Worm (Caenorhabditis elegans): ENCODE data around the gene C14A6.6.

The C14A6.6 gene

DNA sequence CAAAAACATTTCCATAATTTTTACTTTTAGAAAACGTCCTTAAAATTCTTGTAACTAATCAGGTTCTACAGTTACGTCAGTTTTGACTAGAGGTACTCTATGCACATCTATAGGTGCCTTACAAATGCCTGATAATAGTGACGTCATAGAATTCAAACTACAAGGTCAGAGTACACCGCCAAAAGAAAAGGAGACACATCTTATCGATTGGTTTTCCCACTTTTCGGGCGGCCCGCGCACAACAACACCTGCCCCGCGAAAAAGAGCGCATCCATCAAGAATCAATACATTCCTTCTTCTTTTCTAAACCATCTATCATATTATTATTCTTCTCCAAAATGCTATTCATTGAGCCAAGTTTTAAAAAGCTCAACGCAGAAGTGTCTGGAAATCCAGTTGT lies 12.6 kb upstream of the C14A6.6 start, which contains the start of gene C31G12.1:
TSS of gene C31G12.1 (plus strand) at position 301 of the 400 bp plus-strand sequence.
- TF ChIP-seq ceh-34 (tag; optimal IDR thresholded peaks at IDR 0.05) (no peak), mec-3 (tag; optimal IDR thresholded peaks at IDR 0.05; ENCODE audit: borderline replicate concordance) (no peak), hlh-15 (tag; optimal IDR thresholded peaks at IDR 0.05) (no peak), ceh-22 (tag; optimal IDR thresholded peaks at IDR 0.05) (no peak), eyg-1 (tag; optimal IDR thresholded peaks at IDR 0.05) (no peak), nhr-232 (tag; optimal IDR thresholded peaks at IDR 0.05) (no peak), ceh-14 (tag; optimal IDR thresholded peaks at IDR 0.05) (no peak), tbx-7 (tag; optimal IDR thresholded peaks at IDR 0.05) (no peak), ttx-3 (tag; optimal IDR thresholded peaks at IDR 0.05) (no peak), hlh-6 (tag; optimal IDR thresholded peaks at IDR 0.05) (no peak), pha-2 (tag; optimal IDR thresholded peaks at IDR 0.05) (no peak), pha-4 (tag; optimal IDR thresholded peaks at IDR 0.05) (no peak), unc-86 (tag; optimal IDR thresholded peaks at IDR 0.05) (no peak), pat-9 (tag; optimal IDR thresholded peaks at IDR 0.05) (no peak)

DNA sequence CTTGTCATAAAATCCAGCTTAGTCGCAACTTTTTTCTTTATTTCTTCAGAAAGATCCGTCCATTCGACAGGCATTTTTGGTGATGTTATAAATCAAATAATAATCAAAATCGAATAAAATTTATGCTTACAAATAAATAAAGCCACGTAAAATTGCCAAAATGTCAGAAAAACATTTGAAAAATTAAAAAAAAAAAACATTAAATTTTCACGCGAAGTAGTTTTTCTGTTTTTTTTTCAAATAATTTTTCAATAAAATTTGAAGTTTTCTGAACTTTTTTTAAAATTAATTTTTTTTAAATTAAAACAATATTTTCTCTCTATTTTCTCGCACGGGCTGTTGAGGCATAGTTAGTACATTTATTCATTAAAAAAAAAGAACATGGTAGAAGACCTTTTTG lies 11.6 kb upstream of the C14A6.6 start, which contains the start of gene C31G12.4:
TSS of gene C31G12.4 (minus strand) at position 101 of the 400 bp plus-strand sequence.
- no peak for TF ChIP-seq ttx-3 (tag; optimal IDR thresholded peaks at IDR 0.05)
- TF ChIP-seq fkh-10 (GFP tag; optimal IDR thresholded peaks at IDR 0.05) = no peak
- TF ChIP-seq unc-3 (GFP tag; conservative IDR thresholded peaks at IDR 0.05) = no peak
- no peak for TF ChIP-seq unc-3 (tag; optimal IDR thresholded peaks at IDR 0.05)
- TF ChIP-seq hlh-13 (GFP tag; optimal IDR thresholded peaks at IDR 0.05) = no peak
- TF ChIP-seq mec-3 (tag; optimal IDR thresholded peaks at IDR 0.05; ENCODE audit: borderline replicate concordance) = no peak

DNA sequence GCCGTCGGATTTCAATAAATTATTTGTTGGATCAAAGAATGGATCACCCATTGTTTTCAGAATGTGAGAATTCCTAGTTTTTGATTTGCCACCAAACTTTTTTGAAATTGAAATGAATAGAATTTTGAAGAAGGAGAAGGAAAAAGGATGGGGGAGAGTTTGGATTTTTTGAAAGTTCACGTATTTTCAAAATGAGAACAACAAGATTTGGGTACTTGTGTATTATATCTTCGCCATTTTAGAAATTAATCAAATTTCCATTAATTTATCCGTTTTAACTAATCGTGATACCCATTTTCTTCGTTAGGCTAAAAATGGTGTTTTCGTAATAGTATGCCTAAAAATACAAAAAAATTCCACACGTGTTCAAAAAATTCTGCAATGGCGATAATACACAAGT lies 4.5 kb upstream of the C14A6.6 start, which contains the start of gene C14A6.8:
TSS of gene C14A6.8 (minus strand) at position 101 of the 400 bp plus-strand sequence.
- no peak for TF ChIP-seq ceh-30 (tag; optimal IDR thresholded peaks at IDR 0.05)
- TF ChIP-seq ceh-9 (tag; optimal IDR thresholded peaks at IDR 0.05) = no peak
- TF ChIP-seq F13H6.1 (tag; optimal IDR thresholded peaks at IDR 0.05) = no peak
- TF ChIP-seq pax-1 (tag; optimal IDR thresholded peaks at IDR 0.05) = no peak
- TF ChIP-seq gmeb-2 (tag; optimal IDR thresholded peaks at IDR 0.05) = no peak
- TF ChIP-seq ama-1 (optimal IDR thresholded peaks at IDR 0.05) = no peak
- no peak for TF ChIP-seq pat-9 (tag; optimal IDR thresholded peaks at IDR 0.05)
- no peak for TF ChIP-seq C08G9.2 (tag; optimal IDR thresholded peaks at IDR 0.05)
- no peak for TF ChIP-seq pqm-1 (tag; optimal IDR thresholded peaks at IDR 0.05)
- TF ChIP-seq ceh-45 (GFP tag; IDR thresholded peaks at IDR 0.05) = no peak

DNA sequence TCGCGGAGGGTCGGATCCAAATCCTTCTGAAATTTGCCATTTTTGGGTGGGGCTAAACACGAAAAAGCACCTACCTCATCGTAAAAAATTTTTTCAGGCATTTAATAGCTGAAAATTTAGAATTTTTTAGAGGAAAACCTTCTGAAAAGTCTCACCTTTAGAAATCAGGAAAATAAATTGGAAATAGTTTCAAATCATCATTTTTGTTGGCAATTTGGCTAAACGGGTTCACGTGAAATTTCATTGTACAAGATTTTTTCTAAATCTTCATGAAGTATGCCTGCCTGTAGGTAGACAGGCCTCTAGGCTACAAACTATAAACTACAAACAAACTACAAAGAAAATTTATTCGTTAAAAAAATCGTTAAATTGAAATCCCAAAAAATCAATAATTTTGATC lies 1.2 kb upstream of the C14A6.6 start, which contains the start of gene C14A6.7:
TSS of gene C14A6.7 (minus strand) at position 101 of the 400 bp plus-strand sequence.
- TF ChIP-seq ceh-19 (GFP tag; optimal IDR thresholded peaks at IDR 0.05) (no peak), rnt-1 (tag; optimal IDR thresholded peaks at IDR 0.05) (no peak), pha-2 (tag; optimal IDR thresholded peaks at IDR 0.05) (no peak), syd-9 (tag; optimal IDR thresholded peaks at IDR 0.05) (no peak), K09A11.1 (tag; optimal IDR thresholded peaks at IDR 0.05; ENCODE audit: insufficient read depth) (no peak)

DNA sequence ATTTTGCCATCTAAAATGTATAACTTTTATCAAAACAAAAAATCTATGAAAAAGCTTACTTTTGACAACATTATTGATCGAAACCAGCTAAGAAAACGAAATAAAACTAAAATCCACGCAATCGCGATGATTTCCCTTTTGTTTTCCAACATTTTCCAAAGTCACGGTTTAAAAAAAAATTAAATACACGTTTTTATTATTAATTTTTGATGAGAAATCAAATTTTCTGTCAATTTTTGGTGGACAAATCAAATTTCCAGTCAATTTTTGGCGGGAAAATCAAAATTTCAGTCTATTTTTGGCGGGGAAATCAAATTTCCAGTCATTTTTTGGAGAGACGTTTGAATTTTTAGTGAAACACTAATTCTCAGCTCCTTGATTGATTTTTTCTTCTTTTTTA lies 2.3 kb downstream of the C14A6.6 start, which contains the start of gene C14A6.5:
TSS of gene C14A6.5 (minus strand) at position 101 of the 400 bp plus-strand sequence.
- no peak for TF ChIP-seq dmd-4 (tag; optimal IDR thresholded peaks at IDR 0.05; ENCODE audit: borderline replicate concordance)
- no peak for TF ChIP-seq lim-6 (tag; optimal IDR thresholded peaks at IDR 0.05)
- no peak for TF ChIP-seq unc-3 (GFP tag; conservative IDR thresholded peaks at IDR 0.05)
- no peak for TF ChIP-seq unc-3 (tag; optimal IDR thresholded peaks at IDR 0.05)

ce11 chrV:18163434-18163833 lies 3.6 kb downstream of the C14A6.6 start:
- TF ChIP-seq ceh-22 (tag; optimal IDR thresholded peaks at IDR 0.05) = no peak
- no peak for TF ChIP-seq eyg-1 (tag; optimal IDR thresholded peaks at IDR 0.05)
- no peak for TF ChIP-seq dmd-4 (tag; optimal IDR thresholded peaks at IDR 0.05; ENCODE audit: borderline replicate concordance)
- TF ChIP-seq lim-6 (tag; optimal IDR thresholded peaks at IDR 0.05) = no peak
- TF ChIP-seq nfya-1 (tag; optimal IDR thresholded peaks at IDR 0.05) = no peak
- no peak for TF ChIP-seq rnt-1 (tag; optimal IDR thresholded peaks at IDR 0.05)
- TF ChIP-seq F13H6.1 (tag; optimal IDR thresholded peaks at IDR 0.05) = no peak
- no peak for TF ChIP-seq hlh-30 (tag; optimal IDR thresholded peaks at IDR 0.05; ENCODE audit: insufficient read depth)
- no peak for TF ChIP-seq unc-3 (GFP tag; conservative IDR thresholded peaks at IDR 0.05)
- TF ChIP-seq unc-3 (tag; optimal IDR thresholded peaks at IDR 0.05) = no peak
- no peak for TF ChIP-seq pros-1 (tag; optimal IDR thresholded peaks at IDR 0.05)
- TF ChIP-seq sox-4 (tag; optimal IDR thresholded peaks at IDR 0.05) = no peak
- TF ChIP-seq madf-2 (tag; optimal IDR thresholded peaks at IDR 0.05) = no peak
- no peak for TF ChIP-seq ceh-2 (tag; optimal IDR thresholded peaks at IDR 0.05)
- no peak for TF ChIP-seq lin-11 (tag; optimal IDR thresholded peaks at IDR 0.05)
- TF ChIP-seq ceh-30 (tag; optimal IDR thresholded peaks at IDR 0.05) = no peak
- no peak for TF ChIP-seq ceh-48 (tag; optimal IDR thresholded peaks at IDR 0.05)

Data from whole organism, late embryonic.